Worm (Caenorhabditis elegans) whole organism, late embryonic: ENCODE results near the gene msp-51.

Experiments used
- ahr-1 ChIP-seq: sonication (generic microtip); optimal IDR thresholded peaks from 2 replicates; lab custom pipeline; 2016; ENCODE audit warnings: missing genetic modification characterization, missing compliant biosample characterization
- ama-1 ChIP-seq: fragments of 150-350 bp; optimal IDR thresholded peaks from 2 replicates; lab custom pipeline; 2014
- ceh-34 ChIP-seq: sonication (generic microtip); optimal IDR thresholded peaks from 2 replicates; lab custom pipeline; 2016; ENCODE audit warnings: mild to moderate bottlenecking, missing genetic modification characterization, missing compliant biosample characterization
- fkh-10 ChIP-seq: fragments of 150-350 bp; optimal IDR thresholded peaks from 2 replicates; lab custom pipeline; 2014; ENCODE audit warnings: missing biosample characterization, missing genetic modification reagents, missing genetic modification characterization
- lin-11 ChIP-seq: fragments of 200-800 bp; sonication (Bioruptor generic); optimal IDR thresholded peaks from 2 replicates; lab custom pipeline; 2018; ENCODE audit warnings: mild to moderate bottlenecking, missing genetic modification characterization, missing compliant biosample characterization
- pag-3 ChIP-seq: sonication (generic microtip); optimal IDR thresholded peaks from 2 replicates; lab custom pipeline; 2016; ENCODE audit warnings: missing compliant biosample characterization, missing genetic modification characterization, borderline replicate concordance
- pqm-1 ChIP-seq: sonication (generic microtip); optimal IDR thresholded peaks from 2 replicates; lab custom pipeline; 2016; ENCODE audit warnings: missing genetic modification characterization, missing compliant biosample characterization
- sox-4 ChIP-seq: sonication (generic microtip); optimal IDR thresholded peaks from 2 replicates; lab custom pipeline; 2017; ENCODE audit warnings: mild to moderate bottlenecking, missing genetic modification characterization, inconsistent platforms, missing compliant biosample characterization

ce11 chrIV:5326144-5326543, 31.0 kb upstream of the msp-51 start, which contains the start of gene Y4C6B.4:
- TF ChIP-seq sox-4 (no peak), fkh-10 (GFP tag; lab: Kevin White, UChicago) (no peak), pqm-1 (tag; lab: Kevin White, UChicago) (no peak), ceh-34 (tag; lab: Kevin White, UChicago) (no peak), lin-11 (no peak), ahr-1 (no peak), ama-1 (lab: Kevin White, UChicago) (no peak), pag-3 (tag; lab: Kevin White, UChicago) (no peak)
